Worm (Caenorhabditis elegans) whole organism, L1 larva: ENCODE data around the gene pptr-2.
A peak's percentile ranks its signal among the peaks of the same experiment; 100 is the strongest.

Source experiments
- C16A3.4 ChIP-seq: fragments of 150-350 bp; optimal IDR thresholded peaks from 2 replicates; lab custom pipeline; 2014; ENCODE audit warnings: missing biosample characterization, missing genetic modification characterization
- F16B12.6 ChIP-seq: fragments of 150-350 bp; optimal IDR thresholded peaks from 2 replicates; lab custom pipeline; 2014; ENCODE audit warnings: missing biosample characterization, missing genetic modification characterization
- aha-1 ChIP-seq: fragments of 150-350 bp; optimal IDR thresholded peaks from 2 replicates; lab custom pipeline; 2014; ENCODE audit warnings: missing biosample characterization, missing genetic modification characterization
- alr-1 ChIP-seq: fragments of 200-800 bp; sonication (Bioruptor generic); optimal IDR thresholded peaks from 2 replicates; lab custom pipeline; 2018; ENCODE audit warnings: borderline replicate concordance, mild to moderate bottlenecking, missing genetic modification characterization, missing compliant biosample characterization
- aly-2 ChIP-seq: fragments of 150-350 bp; optimal IDR thresholded peaks from 2 replicates; lab custom pipeline; 2014; ENCODE audit warnings: missing biosample characterization, missing genetic modification characterization
- ama-1 ChIP-seq: fragments of 150-350 bp; optimal IDR thresholded peaks from 2 replicates; lab custom pipeline; 2014
- blmp-1 ChIP-seq: fragments of 150-350 bp; optimal IDR thresholded peaks from 2 replicates; lab custom pipeline; 2014; ENCODE audit warnings: missing biosample characterization, missing genetic modification characterization
- ces-1 ChIP-seq: fragments of 150-350 bp; optimal IDR thresholded peaks from 2 replicates; lab custom pipeline; 2014; ENCODE audit warnings: missing biosample characterization, missing genetic modification reagents, missing genetic modification characterization
- dsc-1 ChIP-seq: sonication (generic microtip); optimal IDR thresholded peaks from 2 replicates; lab custom pipeline; 2016; ENCODE audit warnings: mild to moderate bottlenecking, missing genetic modification characterization, missing compliant biosample characterization
- efl-1 ChIP-seq, 4 experiments: fragments of 150-350 bp; optimal IDR thresholded peaks in 3 of 4; peaks in 1 of 4; 1 replicate in 1 of 4; 2 replicates in 3 of 4; lab custom pipeline; 2014; ENCODE audit warnings: missing biosample characterization in 2 of 4, missing genetic modification characterization in 2 of 4, missing genetic modification reagents in 2 of 4
- efl-3 ChIP-seq: fragments of 200-800 bp; sonication (Bioruptor generic); optimal IDR thresholded peaks from 2 replicates; lab custom pipeline; 2018; ENCODE audit warnings: mild to moderate bottlenecking, missing genetic modification characterization, missing compliant biosample characterization
- elt-2 ChIP-seq: sonication (generic microtip); optimal IDR thresholded peaks from 2 replicates; lab custom pipeline; 2016; ENCODE audit warnings: missing genetic modification characterization, mild to moderate bottlenecking, inconsistent platforms, missing compliant biosample characterization, missing genetic modification reagents
- elt-3 ChIP-seq, 6 experiments: fragments of 150-350 bp in 1 of 6; sonication (generic microtip); optimal IDR thresholded peaks; 2 replicates each; lab custom pipeline; 2017 to 2018; ENCODE audit warnings: missing biosample characterization in 6 of 6, missing genetic modification characterization in 6 of 6, inconsistent platforms in 1 of 6
- fkh-4 ChIP-seq: sonication (generic microtip); optimal IDR thresholded peaks from 2 replicates; lab custom pipeline; 2016; ENCODE audit warnings: missing compliant biosample characterization, missing genetic modification characterization, borderline replicate concordance
- fkh-8 ChIP-seq: sonication (generic microtip); optimal IDR thresholded peaks from 2 replicates; lab custom pipeline; 2016; ENCODE audit warnings: mild to moderate bottlenecking, missing genetic modification characterization, missing compliant biosample characterization
- hpl-2 ChIP-seq: fragments of 150-350 bp; optimal IDR thresholded peaks from 2 replicates; lab custom pipeline; 2014; ENCODE audit warnings: missing biosample characterization, missing genetic modification reagents, missing genetic modification characterization
- lin-14 ChIP-seq: fragments of 200-800 bp; sonication (Bioruptor generic); optimal IDR thresholded peaks from 2 replicates; lab custom pipeline; 2018; ENCODE audit warnings: mild to moderate bottlenecking, missing genetic modification characterization, moderate library complexity, missing compliant biosample characterization
- lin-35 ChIP-seq, 2 experiments: fragments of 150-350 bp; optimal IDR thresholded peaks; 2 replicates each; lab custom pipeline; 2014; ENCODE audit warnings: missing biosample characterization in 2 of 2, missing genetic modification characterization in 2 of 2, missing genetic modification reagents in 2 of 2
- lsy-2 ChIP-seq, 2 experiments: fragments of 150-350 bp; optimal IDR thresholded peaks; 2 replicates each; lab custom pipeline; 2014; ENCODE audit warnings: missing biosample characterization in 2 of 2, missing genetic modification characterization in 2 of 2
- mab-9 ChIP-seq: fragments of 200-800 bp; sonication (Bioruptor generic); IDR thresholded peaks from 2 replicates; pipeline ENCODE4 v1.3.6; 2022; ENCODE audit warnings: missing genetic modification reagents, missing genetic modification characterization, missing compliant biosample characterization
- mdl-1 ChIP-seq, 2 experiments: fragments of 150-350 bp; optimal IDR thresholded peaks; 2 replicates each; lab custom pipeline; 2014 to 2017; ENCODE audit warnings: missing biosample characterization in 2 of 2, missing genetic modification characterization in 2 of 2, inconsistent platforms in 1 of 2
- mep-1 ChIP-seq: fragments of 150-350 bp; optimal IDR thresholded peaks from 2 replicates; lab custom pipeline; 2014; ENCODE audit warnings: missing biosample characterization, missing genetic modification characterization
- nhr-11 ChIP-seq: fragments of 150-350 bp; optimal IDR thresholded peaks from 2 replicates; lab custom pipeline; 2014; ENCODE audit warnings: missing biosample characterization, missing genetic modification characterization
- nhr-19 ChIP-seq: fragments of 200-800 bp; sonication (Bioruptor generic); conservative IDR thresholded peaks from 2 replicates; pipeline ENCODE4 v1.3.6; 2022; ENCODE audit warnings: missing genetic modification characterization, missing compliant biosample characterization
- nhr-20 ChIP-seq: sonication (generic microtip); optimal IDR thresholded peaks from 2 replicates; lab custom pipeline; 2016; ENCODE audit warnings: mild to moderate bottlenecking, missing genetic modification characterization, missing compliant biosample characterization
- nhr-28 ChIP-seq: fragments of 150-350 bp; optimal IDR thresholded peaks from 2 replicates; lab custom pipeline; 2014; ENCODE audit warnings: missing biosample characterization, missing genetic modification characterization
- nhr-71 ChIP-seq: sonication (generic microtip); optimal IDR thresholded peaks from 2 replicates; lab custom pipeline; 2016; ENCODE audit warnings: mild to moderate bottlenecking, missing genetic modification characterization, moderate library complexity, missing compliant biosample characterization
- nhr-76 ChIP-seq: sonication (generic microtip); optimal IDR thresholded peaks from 2 replicates; lab custom pipeline; 2017; ENCODE audit warnings: missing biosample characterization, missing genetic modification characterization
- nhr-77 ChIP-seq: fragments of 150-350 bp; optimal IDR thresholded peaks from 2 replicates; lab custom pipeline; 2014; ENCODE audit warnings: missing biosample characterization, missing genetic modification characterization
- nhr-85 ChIP-seq: sonication (generic microtip); peaks from one replicate; lab custom pipeline; 2016; ENCODE audit warnings: missing genetic modification characterization, inconsistent platforms, missing compliant biosample characterization
- nhr-90 ChIP-seq: sonication (generic microtip); optimal IDR thresholded peaks from 2 replicates; lab custom pipeline; 2016; ENCODE audit warnings: mild to moderate bottlenecking, missing genetic modification characterization, missing compliant biosample characterization; ENCODE audit not compliant: poor library complexity
- rnt-1 ChIP-seq: sonication (generic microtip); optimal IDR thresholded peaks from 2 replicates; lab custom pipeline; 2016; ENCODE audit warnings: mild to moderate bottlenecking, missing genetic modification characterization, moderate library complexity, missing compliant biosample characterization
- skn-1 ChIP-seq: fragments of 150-350 bp; optimal IDR thresholded peaks from 2 replicates; lab custom pipeline; 2014; ENCODE audit warnings: missing biosample characterization, missing genetic modification characterization
- snu-23 ChIP-seq: sonication (generic microtip); optimal IDR thresholded peaks from 2 replicates; lab custom pipeline; 2016; ENCODE audit warnings: missing genetic modification characterization, missing compliant biosample characterization
- sox-4 ChIP-seq: sonication (generic microtip); optimal IDR thresholded peaks from 2 replicates; lab custom pipeline; 2016; ENCODE audit warnings: missing genetic modification characterization, missing compliant biosample characterization
- sptf-1 ChIP-seq: fragments of 150-350 bp; optimal IDR thresholded peaks from 2 replicates; lab custom pipeline; 2014; ENCODE audit warnings: missing biosample characterization, missing genetic modification characterization
- tbx-2 ChIP-seq: sonication (generic microtip); optimal IDR thresholded peaks from 2 replicates; lab custom pipeline; 2016; ENCODE audit warnings: missing genetic modification characterization, missing compliant biosample characterization
- unc-30 ChIP-seq: sonication (generic microtip); optimal IDR thresholded peaks from 2 replicates; lab custom pipeline; 2017; ENCODE audit warnings: missing biosample characterization, missing genetic modification characterization
- unc-98 ChIP-seq: fragments of 200-800 bp; sonication (Bioruptor generic); IDR thresholded peaks from 2 replicates; pipeline ENCODE4 v1.3.6; 2022; ENCODE audit warnings: missing genetic modification characterization, missing compliant biosample characterization
- ztf-11 ChIP-seq, 2 experiments: sonication (generic microtip); optimal IDR thresholded peaks; 2 replicates each; lab custom pipeline; 2016 to 2017; ENCODE audit warnings: missing genetic modification characterization in 2 of 2, missing biosample characterization in 1 of 2, missing compliant biosample characterization in 1 of 2

pptr-2 gene

DNA sequence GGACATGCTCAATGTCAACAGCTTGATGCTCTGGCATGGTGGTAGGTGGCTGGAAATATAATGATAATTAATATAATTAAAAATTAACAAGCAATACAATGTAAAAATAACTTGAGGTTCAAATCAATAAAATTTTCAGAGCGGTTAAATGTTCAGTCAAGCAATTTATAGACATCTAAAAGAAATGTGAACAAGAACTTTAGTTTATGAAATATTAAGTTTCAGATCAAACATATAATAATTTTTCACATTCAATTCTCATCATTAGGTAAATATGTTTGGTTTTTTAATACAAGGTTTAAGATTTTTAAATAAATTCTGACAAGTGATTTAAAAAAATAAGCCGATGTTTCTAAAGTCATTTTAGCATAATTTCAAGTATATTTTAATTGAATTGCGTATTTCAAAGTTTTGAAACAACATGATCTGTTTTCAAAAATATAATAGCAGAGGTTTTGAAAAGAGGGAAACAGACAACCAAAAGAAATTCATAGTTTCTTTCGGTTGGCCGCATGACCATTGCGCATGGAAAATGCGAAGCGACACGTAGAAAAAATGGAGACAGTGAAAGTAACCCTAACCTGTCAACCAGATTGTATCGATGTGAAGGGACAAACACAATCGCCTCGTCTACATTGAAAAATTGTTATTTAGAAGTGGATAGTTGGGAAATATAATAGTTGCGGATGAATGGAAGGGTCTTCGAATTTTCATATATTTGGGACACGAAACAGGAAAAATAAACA is 25.7 kb upstream of the pptr-2 start, which contains the start of gene T04C12.11:
Gene T04C12.11, minus strand, starts transcription at position 51 of the 746 bp plus-strand sequence.
- peak in 1 of 6 experiments; percentile 32 for TF ChIP-seq elt-3 (tag; optimal IDR thresholded peaks at IDR 0.05; lab: Kevin White, UChicago)
- TF ChIP-seq lin-35 (GFP tag; optimal IDR thresholded peaks at IDR 0.05; lab: Kevin White, UChicago): peak in 1 of 2 experiments; percentile 19
- peak; percentile 32 for TF ChIP-seq nhr-71 (tag; lab: Kevin White, UChicago)
- TF ChIP-seq snu-23 (GFP tag; lab: Kevin White, UChicago): peak; percentile 65
- TF ChIP-seq efl-1 (optimal IDR thresholded peaks at IDR 0.05; lab: Kevin White, UChicago): no peak
- TF ChIP-seq efl-1 (GFP tag; optimal IDR thresholded peaks at IDR 0.05 in 1 of 2; lab: Kevin White, UChicago): peak in 1 of 2 experiments; percentile 64
- peak; percentile 99 for TF ChIP-seq blmp-1 (tag; lab: Kevin White, UChicago)
- TF ChIP-seq efl-3 (GFP tag; lab: Kevin White, UChicago): no peak
- peak in 1 of 2 experiments; percentile 43 for TF ChIP-seq mdl-1 (tag; optimal IDR thresholded peaks at IDR 0.05; lab: Kevin White, UChicago)
- TF ChIP-seq sox-4 (tag; lab: Kevin White, UChicago): no peak
- TF ChIP-seq mep-1 (tag; lab: Kevin White, UChicago): peak; percentile 77
- TF ChIP-seq lin-14 (GFP tag; lab: Kevin White, UChicago): peak; percentile 72
- peak; percentile 8 for TF ChIP-seq C16A3.4 (tag; lab: Kevin White, UChicago)
- TF ChIP-seq alr-1 (tag; lab: Kevin White, UChicago): no peak
- TF ChIP-seq lsy-2 (tag; optimal IDR thresholded peaks at IDR 0.05; lab: Kevin White, UChicago): peak in 1 of 2 experiments; percentile 30
- TF ChIP-seq skn-1: peak; percentile 10
- TF ChIP-seq nhr-85 (tag; lab: Kevin White, UChicago): peak; percentile 85
- no peak for TF ChIP-seq nhr-28 (tag; lab: Kevin White, UChicago)
- peak; percentile 66 for TF ChIP-seq nhr-20

DNA sequence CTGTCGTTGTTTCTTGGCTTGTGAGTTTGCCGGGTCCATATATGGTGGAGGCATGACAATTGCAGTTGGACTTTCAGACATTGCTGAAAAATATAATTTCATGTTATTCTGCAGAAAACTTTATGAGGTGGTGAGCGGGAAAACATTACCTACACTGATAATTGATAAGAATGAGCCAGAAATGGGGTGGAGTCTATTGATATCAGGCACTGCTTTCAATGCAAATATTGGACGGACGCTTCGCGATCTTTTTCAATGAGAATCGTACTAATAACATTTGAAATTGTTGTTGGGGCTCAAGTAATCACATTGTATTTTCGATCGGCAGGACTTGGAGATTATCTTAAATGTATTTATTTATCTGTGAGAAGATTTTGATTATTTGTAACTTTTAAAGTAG is 24.4 kb upstream of the pptr-2 start, which contains the start of gene T04C12.1:
Gene T04C12.1, minus strand, starts transcription at position 90 of the 400 bp plus-strand sequence.
- TF ChIP-seq nhr-85 (tag; lab: Kevin White, UChicago) (peak; percentile 13), unc-98 (no peak), sptf-1 (tag; lab: Kevin White, UChicago) (no peak), mdl-1 (tag; optimal IDR thresholded peaks at IDR 0.05; lab: Kevin White, UChicago) (no peak), dsc-1 (tag; lab: Kevin White, UChicago) (no peak), ama-1 (lab: Kevin White, UChicago) (peak; percentile 61), nhr-20 (no peak), nhr-19 (GFP tag; lab: Robert Waterston, UW) (0 out of 2 replicates have a peak, but pooled peaks have one; percentile 13), hpl-2 (GFP tag; lab: Kevin White, UChicago) (no peak), nhr-76 (tag; lab: Kevin White, UChicago) (no peak), nhr-77 (tag; lab: Kevin White, UChicago) (no peak), ces-1 (GFP tag; lab: Kevin White, UChicago) (no peak), aly-2 (tag; lab: Kevin White, UChicago) (no peak), elt-2 (tag; lab: Kevin White, UChicago) (peak; percentile 4), unc-30 (tag; lab: Kevin White, UChicago) (no peak), fkh-8 (no peak), F16B12.6 (tag; lab: Kevin White, UChicago) (no peak), nhr-11 (tag; lab: Kevin White, UChicago) (no peak), lin-14 (GFP tag; lab: Kevin White, UChicago) (no peak), aha-1 (tag; lab: Kevin White, UChicago) (no peak), nhr-28 (tag; lab: Kevin White, UChicago) (no peak), tbx-2 (tag; lab: Kevin White, UChicago) (no peak), mab-9 (no peak), nhr-71 (tag; lab: Kevin White, UChicago) (peak; percentile 19), fkh-4 (tag; lab: Kevin White, UChicago) (no peak), lin-35 (GFP tag; optimal IDR thresholded peaks at IDR 0.05; lab: Kevin White, UChicago) (no peak), ztf-11 (tag; optimal IDR thresholded peaks at IDR 0.05; lab: Kevin White, UChicago) (no peak), rnt-1 (tag; lab: Kevin White, UChicago) (no peak), nhr-90 (tag; lab: Kevin White, UChicago) (peak; percentile 13), efl-3 (GFP tag; lab: Kevin White, UChicago) (no peak)
